Worm (Caenorhabditis elegans) whole organism, L4/young adult: ENCODE measurements around the gene srx-115.

ENCODE experiments used
- W03F9.2 ChIP-seq: fragments of 150-350 bp; optimal IDR thresholded peaks from 2 replicates; lab custom pipeline; 2014; ENCODE audit warnings: missing biosample characterization, missing genetic modification characterization
- dao-5 ChIP-seq: sonication (generic microtip); optimal IDR thresholded peaks from 2 replicates; lab custom pipeline; 2016; ENCODE audit warnings: missing genotype, missing genetic modification characterization, moderate library complexity, missing compliant biosample characterization
- him-1 ChIP-seq: sonication (generic microtip); optimal IDR thresholded peaks from 2 replicates; lab custom pipeline; 2016; ENCODE audit warnings: missing genotype, missing genetic modification reagents, missing genetic modification characterization, missing compliant biosample characterization

Gene srx-115

DNA sequence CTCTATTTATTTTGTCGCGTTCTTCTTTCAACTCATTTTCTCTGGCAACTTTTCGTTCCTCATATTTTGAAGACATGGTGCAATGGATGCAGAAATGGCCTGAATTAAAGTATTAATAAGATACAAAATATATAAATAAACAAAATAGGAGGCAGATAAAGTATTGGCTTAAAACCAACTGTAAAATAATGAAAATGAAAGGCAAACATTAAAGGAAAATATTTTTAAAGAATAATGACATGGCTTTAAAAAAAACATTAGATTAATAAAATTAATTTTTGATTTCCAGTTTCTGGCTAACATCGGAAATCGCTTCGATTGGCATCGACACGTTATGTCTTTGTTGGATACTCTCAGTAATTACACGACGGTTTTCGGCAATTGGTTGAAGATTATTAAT lies 11.3 kb upstream of the srx-115 start, which contains the start of gene ddn-1:
TSS of gene ddn-1 (minus strand) at position 101 of the 400 bp plus-strand sequence.
- TF ChIP-seq dao-5 (tag; lab: Kevin White, UChicago) (no peak), him-1 (tag; lab: Kevin White, UChicago) (no peak), W03F9.2 (tag; lab: Kevin White, UChicago) (no peak)

DNA sequence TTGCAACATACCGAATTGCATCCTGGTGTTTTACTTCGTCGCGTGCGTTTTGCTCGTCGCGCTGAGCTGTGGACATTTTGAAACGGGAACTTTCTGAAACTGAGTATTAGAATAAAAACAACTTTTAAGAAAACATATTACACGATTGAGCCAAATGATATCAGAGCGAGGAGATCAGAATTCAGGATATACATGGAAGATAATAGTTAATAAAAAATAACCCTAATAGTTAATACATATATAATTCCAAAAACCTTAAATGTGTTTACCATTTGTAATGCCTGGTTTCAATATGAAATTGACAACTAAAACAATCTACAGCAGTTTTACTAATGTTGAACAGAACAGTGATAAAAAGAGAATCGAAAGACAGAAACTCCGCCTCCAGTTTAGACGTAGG lies 8.8 kb upstream of the srx-115 start, which contains the start of gene B0507.8:
TSS of gene B0507.8 (minus strand) at position 101 of the 400 bp plus-strand sequence.
- TF ChIP-seq him-1 (tag; lab: Kevin White, UChicago) (no peak), dao-5 (tag; lab: Kevin White, UChicago) (no peak), W03F9.2 (tag; lab: Kevin White, UChicago) (no peak)

DNA sequence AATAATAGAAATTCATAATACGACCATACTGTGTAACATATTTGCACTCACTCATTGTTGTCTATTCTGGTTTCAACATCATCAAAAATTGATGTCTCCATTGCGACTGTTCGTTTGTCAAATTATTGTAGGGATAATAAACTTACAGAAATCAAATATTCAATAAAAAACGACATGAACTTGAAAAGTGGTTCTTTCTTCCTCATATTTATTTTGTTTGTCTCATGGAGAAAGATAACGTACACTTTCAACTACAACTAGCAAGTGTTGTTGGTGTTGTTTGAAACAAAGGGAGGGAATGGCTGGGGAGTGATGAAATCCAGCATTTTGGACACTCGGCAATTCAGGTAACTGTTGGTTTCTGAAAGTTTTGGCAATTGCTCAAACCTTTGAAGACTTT lies 5.8 kb upstream of the srx-115 start, which contains the start of gene B0507.9:
TSS of gene B0507.9 (minus strand) at position 101 of the 400 bp plus-strand sequence.
- TF ChIP-seq W03F9.2 (tag; lab: Kevin White, UChicago) (no peak), dao-5 (tag; lab: Kevin White, UChicago) (no peak), him-1 (tag; lab: Kevin White, UChicago) (no peak)

DNA sequence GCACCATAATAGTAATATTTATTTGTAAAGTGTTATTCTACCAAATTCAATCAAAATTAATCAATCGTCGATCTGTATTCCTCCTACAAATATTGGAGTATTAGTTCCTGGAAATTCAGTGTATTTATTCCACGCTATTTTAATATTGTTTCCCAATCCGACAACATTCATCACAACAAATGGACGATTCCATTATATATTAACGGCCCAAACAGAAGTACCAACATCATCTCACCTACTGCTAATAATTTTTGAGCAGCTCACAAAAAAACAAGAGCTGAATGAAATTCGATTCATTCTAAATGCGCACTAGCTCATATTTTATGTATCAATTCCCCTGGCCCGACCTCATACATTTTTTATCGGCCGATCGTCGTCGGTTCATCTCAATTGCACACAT lies 4.7 kb upstream of the srx-115 start:
- no peak for TF ChIP-seq him-1 (tag; lab: Kevin White, UChicago)
- TF ChIP-seq dao-5 (tag; lab: Kevin White, UChicago): no peak
- TF ChIP-seq W03F9.2 (tag; lab: Kevin White, UChicago): no peak

DNA sequence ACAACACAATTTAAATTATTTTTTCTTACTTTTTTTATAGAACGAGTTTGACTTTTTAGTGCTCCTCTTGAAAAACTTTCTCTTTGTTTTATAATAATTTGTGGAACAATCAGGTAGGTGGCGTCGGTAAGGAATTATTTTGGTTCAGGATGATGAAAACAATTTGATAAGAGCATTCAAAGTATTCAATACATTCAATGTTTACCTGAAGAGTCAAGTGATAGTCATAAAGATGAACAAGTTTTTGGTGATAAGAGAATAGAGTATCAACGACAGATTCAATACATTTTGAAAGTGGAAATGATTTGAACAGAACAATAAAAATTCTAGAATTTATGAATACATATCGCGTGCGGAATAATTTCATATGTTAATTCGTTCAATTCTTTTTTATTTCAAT lies 4.2 kb upstream of the srx-115 start:
- no peak for TF ChIP-seq dao-5 (tag; lab: Kevin White, UChicago)

DNA sequence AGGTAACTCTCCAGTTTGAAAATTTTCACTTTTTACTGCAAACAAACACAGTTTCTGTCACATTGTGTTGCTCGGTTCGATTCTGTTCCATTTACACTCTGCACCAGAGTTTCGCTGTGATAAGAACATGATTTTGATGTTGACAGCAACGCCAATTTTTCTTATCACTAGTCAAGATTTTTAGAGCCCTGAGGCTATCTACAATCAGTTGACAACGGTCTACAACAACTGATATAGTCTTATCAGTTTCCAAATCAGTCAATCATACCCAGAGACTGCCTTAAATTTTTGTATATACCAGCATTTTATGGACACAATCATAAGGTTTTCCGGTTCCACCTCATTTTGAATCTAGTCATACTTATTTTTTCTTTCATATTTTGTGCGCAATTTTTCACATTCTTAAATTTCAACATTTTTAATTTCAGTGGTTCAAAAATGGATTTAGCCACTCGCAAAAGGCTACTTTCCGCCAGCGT lies 3.2 kb upstream of the srx-115 start, which contains the start of gene B0507.3:
TSS of gene B0507.3 (plus strand) at position 429 of the 479 bp plus-strand sequence.
- TF ChIP-seq him-1 (tag; lab: Kevin White, UChicago) (no peak), dao-5 (tag; lab: Kevin White, UChicago) (no peak), W03F9.2 (tag; lab: Kevin White, UChicago) (no peak)

DNA sequence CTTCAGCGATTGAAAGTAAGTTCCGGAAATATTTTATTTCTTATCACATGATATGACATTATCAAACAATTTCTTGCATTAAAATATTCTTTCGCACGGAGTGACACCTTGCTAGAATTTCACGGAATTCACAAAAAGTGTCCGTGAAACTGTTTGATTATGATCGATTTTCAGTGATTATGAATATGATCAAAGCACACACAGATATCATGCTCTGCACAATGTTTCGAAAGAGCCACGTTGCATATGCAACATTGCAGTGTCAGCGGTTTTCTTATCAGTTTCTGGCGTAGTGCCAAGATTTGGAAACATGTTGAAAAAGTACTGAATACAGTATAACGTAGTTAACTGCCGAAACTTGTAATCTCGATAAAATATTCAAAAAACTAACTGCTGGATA lies 2.5 kb upstream of the srx-115 start:
- TF ChIP-seq W03F9.2 (tag; lab: Kevin White, UChicago): no peak
- TF ChIP-seq him-1 (tag; lab: Kevin White, UChicago): no peak
- TF ChIP-seq dao-5 (tag; lab: Kevin White, UChicago): no peak

DNA sequence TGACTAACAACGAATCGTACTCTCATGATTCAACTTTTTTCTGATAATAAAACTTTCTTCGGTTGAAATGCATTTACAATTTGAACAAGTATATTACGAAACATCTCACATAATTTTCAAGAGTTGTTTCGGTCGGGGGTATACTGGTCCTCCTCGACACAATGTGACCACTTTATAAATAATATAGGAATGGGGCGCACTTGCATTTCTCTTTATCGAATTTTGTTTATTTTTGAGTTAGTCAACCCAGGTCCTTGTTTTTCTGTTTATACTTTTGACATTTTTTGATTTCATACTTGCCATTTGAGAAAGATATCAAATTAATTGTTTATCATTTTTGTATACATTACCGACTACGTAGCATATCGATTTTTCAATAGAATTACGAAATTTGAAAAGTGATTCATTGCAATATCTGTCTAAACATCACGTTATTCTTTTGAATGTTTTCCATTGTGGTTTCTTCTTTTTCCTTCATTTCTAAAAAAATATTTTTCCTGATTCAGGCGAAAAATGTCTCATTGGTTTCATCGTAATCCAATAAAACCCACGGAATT lies 2.2 kb downstream of the srx-115 start, which contains the start of gene B0507.2:
TSS of gene B0507.2 (plus strand) at position 507 of the 557 bp plus-strand sequence.
- no peak for TF ChIP-seq him-1 (tag; lab: Kevin White, UChicago)
- no peak for TF ChIP-seq W03F9.2 (tag; lab: Kevin White, UChicago)
- TF ChIP-seq dao-5 (tag; lab: Kevin White, UChicago): no peak

DNA sequence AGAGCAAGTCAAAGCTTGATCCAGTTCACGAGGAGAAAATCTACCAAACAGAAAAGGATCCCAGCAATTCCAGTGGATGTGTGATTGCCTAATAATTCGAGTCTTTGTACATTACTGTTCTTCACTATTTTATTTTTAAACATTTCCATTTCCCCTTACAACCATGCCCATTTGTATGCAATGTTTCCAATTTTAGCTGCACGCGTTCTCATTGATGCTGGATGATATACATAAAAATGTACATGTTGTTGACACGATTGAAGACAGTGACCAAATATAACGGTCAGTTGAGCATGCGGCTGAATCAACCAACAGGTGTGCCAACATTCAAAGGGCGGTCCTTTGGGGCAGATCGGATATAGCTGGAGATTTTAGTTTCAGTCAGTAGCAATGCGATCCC lies 4.6 kb downstream of the srx-115 start, which contains the start of gene B0507.1:
TSS of gene B0507.1 (plus strand) at position 301 of the 400 bp plus-strand sequence.
- TF ChIP-seq him-1 (tag; lab: Kevin White, UChicago): no peak

DNA sequence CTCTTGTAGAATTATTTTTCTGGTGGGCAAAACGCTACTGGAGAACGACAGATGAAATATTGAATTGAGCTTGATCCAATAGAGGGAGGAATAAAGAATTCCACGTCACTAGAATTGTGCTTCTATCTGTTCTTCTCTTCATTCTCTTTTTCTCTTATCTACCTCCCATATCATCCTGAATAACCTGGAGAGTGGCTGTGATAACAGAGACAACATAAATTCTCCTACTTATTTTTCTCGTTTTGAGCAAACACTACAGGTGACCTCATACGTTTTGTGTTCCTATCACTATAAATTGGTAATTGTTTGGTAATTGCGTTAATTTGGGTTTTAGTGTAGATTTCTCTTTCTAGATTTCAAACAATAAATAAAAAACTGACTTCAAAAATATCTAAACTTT lies 9.5 kb downstream of the srx-115 start:
- no peak for TF ChIP-seq him-1 (tag; lab: Kevin White, UChicago)
- no peak for TF ChIP-seq dao-5 (tag; lab: Kevin White, UChicago)
- no peak for TF ChIP-seq W03F9.2 (tag; lab: Kevin White, UChicago)

DNA sequence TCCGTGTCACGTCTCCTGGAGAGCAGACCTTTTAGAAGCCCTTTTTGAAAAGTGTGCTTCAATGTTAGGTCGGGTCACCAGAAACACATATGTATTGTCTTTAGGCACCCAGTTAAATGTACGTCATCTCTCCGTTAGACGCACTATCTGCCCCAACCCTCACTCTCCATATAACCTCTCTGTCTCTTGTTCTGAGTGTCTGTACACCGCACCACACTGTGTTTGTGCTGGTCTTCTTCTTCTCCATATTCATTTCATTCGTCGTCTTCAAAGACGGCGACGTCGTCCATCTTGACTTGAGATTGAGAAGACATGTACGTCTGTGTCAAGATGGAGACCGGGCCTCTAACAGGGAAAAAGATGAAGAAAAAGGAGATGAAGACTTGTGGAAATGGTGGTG lies 10.4 kb downstream of the srx-115 start:
- no peak for TF ChIP-seq W03F9.2 (tag; lab: Kevin White, UChicago)
- TF ChIP-seq dao-5 (tag; lab: Kevin White, UChicago): no peak
- TF ChIP-seq him-1 (tag; lab: Kevin White, UChicago): no peak

DNA sequence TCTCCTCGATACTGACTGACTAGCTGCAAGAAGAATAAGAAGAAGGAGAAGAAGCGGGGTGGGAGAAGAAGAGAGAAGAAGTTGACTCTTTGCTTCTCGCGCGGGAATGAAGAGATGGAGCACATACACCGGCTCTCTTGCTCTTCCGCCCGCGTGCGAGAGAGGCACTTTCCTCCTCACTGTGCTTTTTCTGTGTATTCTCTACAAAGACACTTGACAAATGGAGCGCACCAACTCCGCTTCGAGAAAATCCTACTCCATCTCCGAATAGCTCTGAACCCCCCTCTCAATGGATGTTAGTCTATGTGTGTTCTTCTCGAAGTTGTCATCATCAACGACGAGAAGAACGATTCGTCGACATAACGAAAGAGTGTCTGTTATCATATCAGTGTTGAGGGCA lies 12.8 kb downstream of the srx-115 start:
- no peak for TF ChIP-seq him-1 (tag; lab: Kevin White, UChicago)
- no peak for TF ChIP-seq dao-5 (tag; lab: Kevin White, UChicago)
- TF ChIP-seq W03F9.2 (tag; lab: Kevin White, UChicago): no peak

DNA sequence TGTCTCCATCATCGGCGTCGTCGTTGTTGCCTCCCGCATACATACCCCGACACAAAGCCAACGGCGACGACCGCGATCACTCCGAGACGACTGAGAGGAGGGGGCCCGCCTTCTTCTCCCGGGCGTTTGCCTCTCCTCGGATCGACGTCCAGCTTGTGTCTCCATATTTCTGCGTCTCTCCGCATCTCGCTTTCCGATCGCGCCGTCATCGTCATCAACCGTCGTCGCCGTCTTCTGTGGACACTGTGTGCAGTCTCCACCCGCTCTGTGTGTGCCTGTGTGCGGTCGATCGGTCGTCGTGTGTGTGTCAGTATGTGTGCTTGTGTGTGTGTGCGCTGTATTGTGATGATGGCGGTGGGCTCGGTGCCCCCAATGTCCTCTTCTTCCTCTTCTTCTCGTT lies 13.8 kb downstream of the srx-115 start:
- TF ChIP-seq him-1 (tag; lab: Kevin White, UChicago) (no peak), W03F9.2 (tag; lab: Kevin White, UChicago) (no peak), dao-5 (tag; lab: Kevin White, UChicago) (no peak)

DNA sequence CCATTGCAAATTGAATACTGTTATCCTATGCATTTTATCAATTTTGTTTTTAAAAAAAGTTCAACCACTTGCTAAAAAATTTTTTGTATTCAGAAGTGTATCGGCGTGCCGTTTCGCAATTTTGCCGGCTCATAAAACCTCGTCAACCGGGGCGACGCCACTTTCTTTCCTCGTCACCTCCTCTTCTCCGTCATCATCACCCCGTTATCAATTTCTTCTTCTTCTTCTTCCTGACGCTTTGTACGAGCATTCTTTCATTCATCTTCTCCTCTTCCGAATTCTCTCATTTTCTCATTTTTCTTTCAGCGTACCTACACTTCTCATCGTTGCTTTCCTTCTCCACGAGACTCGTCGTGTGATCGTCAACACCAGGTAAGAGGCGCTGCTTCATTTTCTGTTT lies 14.5 kb downstream of the srx-115 start, which contains the start of gene sup-37:
TSS of gene sup-37 (plus strand) at position 301 of the 400 bp plus-strand sequence.
- TF ChIP-seq him-1 (tag; lab: Kevin White, UChicago) (no peak), dao-5 (tag; lab: Kevin White, UChicago) (no peak), W03F9.2 (tag; lab: Kevin White, UChicago) (no peak)
